Worm (Caenorhabditis elegans): Measurements from ENCODE around the gene madf-11.
A peak's percentile ranks its signal among the peaks of the same experiment; 100 is the strongest.

madf-11 gene

DNA sequence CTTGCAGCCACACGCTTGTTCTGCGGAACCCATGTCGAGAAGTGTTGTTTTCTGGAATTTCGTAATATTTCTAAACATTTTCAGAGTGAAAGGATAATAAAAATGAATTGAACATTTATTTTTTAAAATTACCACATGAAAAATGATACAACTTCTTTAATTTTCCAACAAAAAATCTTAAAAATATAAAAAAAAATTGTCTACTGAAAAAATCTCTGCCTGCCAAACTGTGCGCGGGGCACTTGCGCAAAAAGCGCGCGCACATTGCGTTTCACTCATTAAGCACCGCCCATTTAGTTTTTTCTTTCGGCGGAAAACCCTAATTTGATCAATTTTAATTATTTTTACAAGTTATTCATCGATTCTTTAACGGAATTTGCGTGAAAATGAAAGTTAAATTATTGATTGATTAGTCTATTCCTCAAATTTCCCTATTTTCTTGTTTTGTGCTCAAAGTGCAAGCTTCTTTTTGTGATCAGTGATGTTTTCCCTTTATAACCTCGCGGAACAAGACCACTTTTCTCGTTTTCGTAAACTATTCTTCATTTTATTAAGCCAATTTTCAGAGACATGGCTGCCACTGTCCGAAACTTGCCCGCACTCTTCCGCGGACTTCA lies 48.3 kb downstream of the madf-11 start, which contains the start of the genes nmad-1 and hach-1 (continued):
- TF ChIP-seq C38D4.7 (GFP tag; optimal IDR thresholded peaks at IDR 0.05) (peak; percentile 89), ceh-48 (tag; optimal IDR thresholded peaks at IDR 0.05) (peak; percentile 67), odd-2 (tag; optimal IDR thresholded peaks at IDR 0.05) (peak; percentile 90), che-1 (tag; optimal IDR thresholded peaks at IDR 0.05) (peak; percentile 89), hlh-13 (GFP tag; optimal IDR thresholded peaks at IDR 0.05) (peak; percentile 86), nhr-232 (tag; optimal IDR thresholded peaks at IDR 0.05) (peak; percentile 77), pag-3 (tag; optimal IDR thresholded peaks at IDR 0.05; ENCODE audit: borderline replicate concordance) (peak; percentile 64), hlh-15 (tag; optimal IDR thresholded peaks at IDR 0.05) (peak; percentile 85), pax-1 (tag; optimal IDR thresholded peaks at IDR 0.05) (peak; percentile 15), lin-11 (tag; optimal IDR thresholded peaks at IDR 0.05) (peak; percentile 85), tbx-7 (tag; optimal IDR thresholded peaks at IDR 0.05) (peak; percentile 53), ahr-1 (tag; optimal IDR thresholded peaks at IDR 0.05) (peak; percentile 84), F13H6.1 (tag; optimal IDR thresholded peaks at IDR 0.05) (peak; percentile 93), sdc-2 (tag; optimal IDR thresholded peaks at IDR 0.05) (peak; percentile 68), ref-2 (tag; optimal IDR thresholded peaks at IDR 0.05) (peak; percentile 89), lim-6 (tag; optimal IDR thresholded peaks at IDR 0.05) (peak; percentile 54), pha-2 (tag; optimal IDR thresholded peaks at IDR 0.05) (peak; percentile 91), ceh-18 (tag; optimal IDR thresholded peaks at IDR 0.05) (peak; percentile 69), hlh-6 (tag; optimal IDR thresholded peaks at IDR 0.05) (peak; percentile 82), dve-1 (tag; optimal IDR thresholded peaks at IDR 0.05) (no peak), fkh-10 (GFP tag; optimal IDR thresholded peaks at IDR 0.05) (no peak), hlh-30 (tag; optimal IDR thresholded peaks at IDR 0.05; ENCODE audit: insufficient read depth) (no peak), pha-4 (tag; optimal IDR thresholded peaks at IDR 0.05) (no peak), ceh-45 (GFP tag; IDR thresholded peaks at IDR 0.05) (peak; percentile 75), fax-1 (tag; optimal IDR thresholded peaks at IDR 0.05) (peak; percentile 93)

DNA sequence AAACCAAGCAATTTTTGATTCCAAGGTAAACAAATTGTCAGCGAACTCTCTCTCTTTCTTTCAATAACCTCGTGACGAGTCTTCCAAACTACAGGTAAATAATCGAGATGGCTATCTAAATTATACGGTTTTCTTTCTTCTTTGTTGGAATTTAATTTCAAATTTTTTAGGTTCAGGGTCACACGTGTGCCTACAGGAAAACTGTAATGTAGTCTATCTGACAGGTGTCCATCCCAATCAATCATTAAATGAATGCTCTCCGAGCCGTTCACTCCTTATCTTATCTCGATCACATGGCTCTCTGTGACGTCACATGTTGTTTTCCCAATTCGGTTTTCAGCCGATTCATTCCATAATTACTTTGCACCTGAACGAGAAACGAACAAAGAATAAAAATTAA lies 50.2 kb downstream of the madf-11 start:
- TF ChIP-seq hlh-30 (tag; optimal IDR thresholded peaks at IDR 0.05; ENCODE audit: insufficient read depth) (peak; percentile 20), nhr-232 (tag; optimal IDR thresholded peaks at IDR 0.05) (no peak), elt-2 (tag; optimal IDR thresholded peaks at IDR 0.05) (peak; percentile 54)

DNA sequence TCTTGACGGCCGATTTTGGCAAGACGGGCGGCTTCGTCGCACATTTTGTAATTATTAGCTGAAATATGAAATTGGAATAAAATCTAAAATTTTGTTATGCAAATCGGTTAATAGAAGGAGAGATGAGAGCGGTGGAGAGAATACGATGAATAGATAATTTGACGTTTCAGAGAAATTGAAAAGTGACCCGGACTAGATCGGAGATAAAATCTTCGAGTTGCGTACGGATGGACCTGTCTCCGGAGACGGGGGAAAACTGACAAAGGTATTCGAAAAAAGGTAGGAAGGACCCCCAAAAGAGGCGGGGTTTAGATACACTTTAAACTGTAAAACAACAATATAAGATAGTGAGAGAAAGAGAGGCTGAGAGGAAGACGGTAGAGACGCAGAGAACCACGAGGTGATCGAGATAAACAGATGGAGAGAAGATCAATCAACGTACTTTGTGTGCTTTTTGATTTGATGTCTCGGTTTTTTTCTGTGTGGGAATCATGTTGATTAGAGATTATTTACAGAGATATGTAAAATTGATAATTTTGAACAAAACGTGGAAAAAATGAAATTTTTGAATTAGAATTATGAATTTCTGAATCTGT lies 51.1 kb downstream of the madf-11 start, which contains the start of gene F09F7.6:
F09F7.6 (minus strand) TSS at position 64 of the 596 bp plus-strand sequence.
- TF ChIP-seq hlh-30 (tag; optimal IDR thresholded peaks at IDR 0.05; ENCODE audit: insufficient read depth) = peak; percentile 31
- no peak for TF ChIP-seq ceh-31 (tag; optimal IDR thresholded peaks at IDR 0.05)
- TF ChIP-seq ceh-9 (tag; optimal IDR thresholded peaks at IDR 0.05) = no peak
- no peak for TF ChIP-seq C08G9.2 (tag; optimal IDR thresholded peaks at IDR 0.05)
- TF ChIP-seq ceh-18 (tag; optimal IDR thresholded peaks at IDR 0.05) = peak; percentile 56
- peak; percentile 7 for TF ChIP-seq unc-55 (GFP tag; optimal IDR thresholded peaks at IDR 0.05)
- no peak for TF ChIP-seq dmd-4 (tag; optimal IDR thresholded peaks at IDR 0.05; ENCODE audit: borderline replicate concordance)

DNA sequence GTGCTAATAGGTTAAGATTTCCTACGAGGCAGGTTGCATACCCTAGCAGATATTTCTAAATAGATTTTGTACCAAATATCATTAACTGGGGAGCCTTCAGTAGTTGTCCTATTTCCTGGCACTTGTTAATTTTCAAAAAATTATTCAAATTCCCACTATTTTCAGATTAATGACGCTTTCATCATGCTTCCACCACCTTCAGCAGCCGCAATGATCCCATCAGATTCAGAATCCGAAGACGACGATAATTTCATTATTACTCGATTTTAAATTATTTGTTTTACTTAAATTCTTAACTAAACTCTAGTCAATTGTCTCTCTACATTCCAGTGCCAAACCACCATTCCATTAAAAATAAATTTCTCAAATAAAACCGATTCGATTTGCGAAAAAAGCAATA lies 52.4 kb downstream of the madf-11 start:
- TF ChIP-seq pha-4 (tag; optimal IDR thresholded peaks at IDR 0.05) (no peak), fax-1 (tag; optimal IDR thresholded peaks at IDR 0.05) (no peak), elt-4 (tag; optimal IDR thresholded peaks at IDR 0.05) (no peak), ttx-3 (tag; optimal IDR thresholded peaks at IDR 0.05) (no peak), pqm-1 (tag; optimal IDR thresholded peaks at IDR 0.05) (no peak), pax-1 (tag; optimal IDR thresholded peaks at IDR 0.05) (no peak), hlh-30 (tag; optimal IDR thresholded peaks at IDR 0.05; ENCODE audit: insufficient read depth) (no peak), tbx-7 (tag; optimal IDR thresholded peaks at IDR 0.05) (no peak), unc-42 (tag; optimal IDR thresholded peaks at IDR 0.05) (no peak)
